Fruit fly (Drosophila melanogaster) whole organism, wandering third instar larva: ENCODE data around the gene Arfrp1.

Experiments used
- Abd-B ChIP-seq: fragments of >200 bp; optimal IDR thresholded peaks from 2 replicates; lab custom pipeline; 2017; ENCODE audit warnings: missing biosample characterization, missing genetic modification characterization
- CG32264 ChIP-seq: fragments of 200-800 bp; sonication (Bioruptor generic); optimal IDR thresholded peaks from 2 replicates; lab custom pipeline; 2016; ENCODE audit warnings: missing biosample characterization, missing genetic modification characterization
- CG9705 ChIP-seq: fragments of 200-800 bp; sonication (Bioruptor generic); optimal IDR thresholded peaks from 2 replicates; lab custom pipeline; 2018; ENCODE audit warnings: missing biosample characterization, mild to moderate bottlenecking, missing genetic modification characterization
- CrebA ChIP-seq: fragments of 200-800 bp; sonication (Bioruptor generic); optimal IDR thresholded peaks from 2 replicates; lab custom pipeline; 2016; ENCODE audit warnings: missing biosample characterization, mild to moderate bottlenecking, missing genetic modification characterization, borderline replicate concordance
- Dfd ChIP-seq: fragments of >200 bp; optimal IDR thresholded peaks from 2 replicates; lab custom pipeline; 2017; ENCODE audit warnings: missing biosample characterization, missing genetic modification characterization
- Dif ChIP-seq: fragments of 200-275, 200-300 bp; sonication (Bioruptor generic); optimal IDR thresholded peaks from 2 replicates; lab custom pipeline; 2018; ENCODE audit warnings: missing biosample characterization, missing genetic modification characterization; ENCODE audit not compliant: partially characterized antibody
- GATAd ChIP-seq: sonication (Bioruptor generic); optimal IDR thresholded peaks from 2 replicates; lab custom pipeline; 2016; ENCODE audit warnings: missing biosample characterization, missing genetic modification characterization
- HLH106 ChIP-seq: fragments of 200-800 bp; optimal IDR thresholded peaks from 3 replicates; lab custom pipeline; 2019; ENCODE audit warnings: missing biosample characterization, mild to moderate bottlenecking, missing genetic modification characterization, moderate library complexity
- Hnf4 ChIP-seq: fragments of 200-800 bp; sonication (Bioruptor generic); optimal IDR thresholded peaks from 2 replicates; lab custom pipeline; 2016; ENCODE audit warnings: missing biosample characterization, mild to moderate bottlenecking, missing genetic modification characterization
- Hr78 ChIP-seq: fragments of >200 bp; optimal IDR thresholded peaks from 2 replicates; lab custom pipeline; 2017; ENCODE audit warnings: missing biosample characterization, missing genetic modification characterization
- Hr83 ChIP-seq: fragments of 200-300 bp; sonication (Bioruptor generic); optimal IDR thresholded peaks from 2 replicates; lab custom pipeline; 2016; ENCODE audit warnings: missing biosample characterization, mild to moderate bottlenecking, missing genetic modification characterization, moderate library complexity; ENCODE audit not compliant: poor library complexity, severe bottlenecking
- Jra ChIP-seq: sonication (Bioruptor generic); optimal IDR thresholded peaks from 2 replicates; lab custom pipeline; 2016; ENCODE audit warnings: missing biosample characterization, missing genetic modification characterization
- Mio ChIP-seq: sonication (Bioruptor generic); optimal IDR thresholded peaks from 2 replicates; lab custom pipeline; 2016; ENCODE audit warnings: missing biosample characterization, missing genetic modification characterization
- Myc ChIP-seq: fragments of >200 bp; optimal IDR thresholded peaks from 2 replicates; lab custom pipeline; 2017
- N ChIP-seq: fragments of >200 bp; optimal IDR thresholded peaks from 2 replicates; lab custom pipeline; 2018; ENCODE audit warnings: missing biosample characterization, missing external identifiers, missing genetic modification characterization
- OdsH ChIP-seq: fragments of 200-800 bp; sonication (Bioruptor generic); optimal IDR thresholded peaks from 2 replicates; lab custom pipeline; 2016; ENCODE audit warnings: missing biosample characterization, mild to moderate bottlenecking, missing genetic modification characterization
- Rel ChIP-seq, 2 experiments: fragments of 200-800 bp; sonication (Bioruptor generic) in 1 of 2; optimal IDR thresholded peaks; 2 replicates in 1 of 2; 3 replicates in 1 of 2; lab custom pipeline; 2016 to 2019; ENCODE audit warnings: mild to moderate bottlenecking in 2 of 2, missing biosample characterization in 2 of 2, missing genetic modification characterization in 2 of 2, moderate library complexity in 1 of 2
- Sp1 ChIP-seq: fragments of 200-800 bp; sonication (Bioruptor generic); optimal IDR thresholded peaks from 3 replicates; lab custom pipeline; 2019; ENCODE audit warnings: missing biosample characterization, mild to moderate bottlenecking, missing genetic modification characterization, moderate library complexity
- Vsx2 ChIP-seq: fragments of 200-300, 225-300 bp; sonication (Bioruptor generic); optimal IDR thresholded peaks from 2 replicates; lab custom pipeline; 2018; ENCODE audit warnings: missing biosample characterization, missing genetic modification characterization; ENCODE audit not compliant: partially characterized antibody
- br ChIP-seq: fragments of 200-800 bp; sonication (Bioruptor generic); optimal IDR thresholded peaks from 2 replicates; lab custom pipeline; 2016; ENCODE audit warnings: missing biosample characterization, missing genetic modification characterization
- brk ChIP-seq: fragments of 200-800 bp; sonication (Bioruptor generic); optimal IDR thresholded peaks from 2 replicates; lab custom pipeline; 2016; ENCODE audit warnings: missing biosample characterization, mild to moderate bottlenecking, missing genetic modification characterization
- dl ChIP-seq, 2 experiments: fragments of 175-275, 200-275 bp in 1 of 2; fragments of 200-275 bp in 1 of 2; sonication (Bioruptor generic); optimal IDR thresholded peaks; lab custom pipeline; 2018; ENCODE audit warnings: mild to moderate bottlenecking in 2 of 2, missing biosample characterization in 2 of 2, missing genetic modification characterization in 2 of 2, moderate library complexity in 2 of 2; ENCODE audit not compliant: partially characterized antibody in 2 of 2, insufficient read depth in 1 of 2
- dmrt93B ChIP-seq: fragments of 200-800 bp; sonication (Bioruptor generic); optimal IDR thresholded peaks from 2 replicates; lab custom pipeline; 2018; ENCODE audit warnings: missing biosample characterization, mild to moderate bottlenecking, missing genetic modification characterization
- dsf ChIP-seq: sonication (Bioruptor generic); optimal IDR thresholded peaks from 2 replicates; lab custom pipeline; 2016; ENCODE audit warnings: missing biosample characterization, missing genetic modification characterization, borderline replicate concordance
- ey ChIP-seq: fragments of 200-800 bp; sonication (Bioruptor generic); optimal IDR thresholded peaks from 2 replicates; lab custom pipeline; 2016; ENCODE audit warnings: missing biosample characterization, missing genetic modification characterization
- foxo ChIP-seq, 2 experiments: fragments of 200-800 bp; sonication (Bioruptor generic); optimal IDR thresholded peaks; 2 replicates in 1 of 2; 3 replicates in 1 of 2; lab custom pipeline; 2016 to 2017; ENCODE audit warnings: missing biosample characterization in 2 of 2, missing genetic modification characterization in 2 of 2
- fru ChIP-seq: fragments of 200-800 bp; sonication (Bioruptor generic); optimal IDR thresholded peaks from 3 replicates; lab custom pipeline; 2016; ENCODE audit warnings: missing biosample characterization, mild to moderate bottlenecking, missing genetic modification characterization
- h ChIP-seq: fragments of 200-800 bp; sonication (Bioruptor generic); optimal IDR thresholded peaks from 3 replicates; lab custom pipeline; 2016; ENCODE audit warnings: missing biosample characterization, mild to moderate bottlenecking, missing genetic modification characterization
- jim ChIP-seq: fragments of 175-275, 200-325 bp; sonication (Bioruptor generic); optimal IDR thresholded peaks from 2 replicates; lab custom pipeline; 2016; ENCODE audit warnings: missing biosample characterization, mild to moderate bottlenecking, missing genetic modification characterization
- lola ChIP-seq: fragments of >200 bp; optimal IDR thresholded peaks from 2 replicates; lab custom pipeline; 2017; ENCODE audit warnings: missing biosample characterization, missing genetic modification characterization
- pan ChIP-seq: fragments of >200 bp; optimal IDR thresholded peaks from 2 replicates; lab custom pipeline; 2017
- psq ChIP-seq: fragments of 200-800 bp; sonication (Bioruptor generic); optimal IDR thresholded peaks from 3 replicates; lab custom pipeline; 2017; ENCODE audit warnings: missing biosample characterization, mild to moderate bottlenecking, missing genetic modification characterization, moderate library complexity
- rgr ChIP-seq: fragments of 200-800 bp; sonication (Bioruptor generic); optimal IDR thresholded peaks from 3 replicates; lab custom pipeline; 2016; ENCODE audit warnings: missing biosample characterization, mild to moderate bottlenecking, missing genetic modification characterization
- sage ChIP-seq: fragments of 200-800 bp; sonication (Bioruptor generic); optimal IDR thresholded peaks from 2 replicates; lab custom pipeline; 2016; ENCODE audit warnings: missing biosample characterization, mild to moderate bottlenecking, missing genetic modification characterization
- sv ChIP-seq: fragments of 200-800 bp; sonication (Bioruptor generic); optimal IDR thresholded peaks from 3 replicates; lab custom pipeline; 2016; ENCODE audit warnings: missing biosample characterization, missing genetic modification characterization
- usp ChIP-seq: fragments of >200 bp; optimal IDR thresholded peaks from 2 replicates; lab custom pipeline; 2017; ENCODE audit warnings: missing biosample characterization, missing genetic modification characterization
- woc ChIP-seq: sonication (Bioruptor generic); optimal IDR thresholded peaks from 2 replicates; lab custom pipeline; 2016; ENCODE audit warnings: missing biosample characterization, mild to moderate bottlenecking, missing genetic modification characterization

Gene Arfrp1

DNA sequence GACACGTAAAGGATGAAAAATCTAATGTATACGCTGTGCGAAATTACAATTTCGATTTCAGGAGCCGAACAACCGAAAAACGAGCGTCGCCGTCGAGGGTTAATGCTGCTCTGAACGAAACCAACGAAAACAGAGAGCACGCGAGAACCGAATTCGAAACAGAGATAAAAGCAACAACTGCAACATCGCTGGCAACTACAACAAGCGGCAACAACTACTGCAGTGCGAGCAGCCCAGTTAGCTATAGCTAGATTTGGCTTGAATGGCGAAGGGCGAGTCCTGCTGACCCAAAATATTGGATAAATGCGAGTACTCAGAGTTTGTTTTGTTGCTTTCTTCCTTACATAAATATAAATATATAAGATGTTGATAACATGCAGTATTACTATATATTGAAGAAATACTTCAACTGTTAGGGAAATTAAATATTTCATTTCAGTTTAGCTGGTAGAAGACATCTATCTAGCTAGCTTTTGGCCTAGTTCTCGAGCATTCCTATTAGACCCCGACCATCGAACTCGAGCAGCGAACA is 28.1 kb downstream of the Arfrp1 start, which contains the start of gene fend:
Gene fend, minus strand, starts transcription at position 178 of the 532 bp plus-strand sequence.
- peak; percentile 26 for TF ChIP-seq rgr (GFP tag; lab: Kevin White, UChicago)
- TF ChIP-seq Dfd (GFP tag; lab: Kevin White, UChicago): no peak
- TF ChIP-seq Sp1 (GFP tag; lab: Kevin White, UChicago): peak; percentile 41
- TF ChIP-seq brk (GFP tag; lab: Kevin White, UChicago): peak; percentile 17
- TF ChIP-seq woc: peak; percentile 76
- peak; percentile 28 for TF ChIP-seq psq (GFP tag; lab: Kevin White, UChicago)
- no peak for TF ChIP-seq CG32264 (GFP tag; lab: Kevin White, UChicago)
- TF ChIP-seq foxo (GFP tag; optimal IDR thresholded peaks at IDR 0.05; lab: Kevin White, UChicago): peak in 1 of 2 experiments; percentile 15
- peak; percentile 22 for TF ChIP-seq fru (GFP tag; lab: Kevin White, UChicago)
- peak; percentile 32 for TF ChIP-seq CG9705 (GFP tag; lab: Kevin White, UChicago)
- peak; percentile 27 for TF ChIP-seq h (GFP tag; lab: Kevin White, UChicago)
- no peak for TF ChIP-seq usp
- TF ChIP-seq HLH106 (tag; lab: Kevin White, UChicago): peak; percentile 18
- no peak for TF ChIP-seq dsf
- peak; percentile 92 for TF ChIP-seq Myc (lab: Kevin White, UChicago)
- TF ChIP-seq Mio (GFP tag; lab: Kevin White, UChicago): no peak
- TF ChIP-seq sage (GFP tag; lab: Kevin White, UChicago): no peak

DNA sequence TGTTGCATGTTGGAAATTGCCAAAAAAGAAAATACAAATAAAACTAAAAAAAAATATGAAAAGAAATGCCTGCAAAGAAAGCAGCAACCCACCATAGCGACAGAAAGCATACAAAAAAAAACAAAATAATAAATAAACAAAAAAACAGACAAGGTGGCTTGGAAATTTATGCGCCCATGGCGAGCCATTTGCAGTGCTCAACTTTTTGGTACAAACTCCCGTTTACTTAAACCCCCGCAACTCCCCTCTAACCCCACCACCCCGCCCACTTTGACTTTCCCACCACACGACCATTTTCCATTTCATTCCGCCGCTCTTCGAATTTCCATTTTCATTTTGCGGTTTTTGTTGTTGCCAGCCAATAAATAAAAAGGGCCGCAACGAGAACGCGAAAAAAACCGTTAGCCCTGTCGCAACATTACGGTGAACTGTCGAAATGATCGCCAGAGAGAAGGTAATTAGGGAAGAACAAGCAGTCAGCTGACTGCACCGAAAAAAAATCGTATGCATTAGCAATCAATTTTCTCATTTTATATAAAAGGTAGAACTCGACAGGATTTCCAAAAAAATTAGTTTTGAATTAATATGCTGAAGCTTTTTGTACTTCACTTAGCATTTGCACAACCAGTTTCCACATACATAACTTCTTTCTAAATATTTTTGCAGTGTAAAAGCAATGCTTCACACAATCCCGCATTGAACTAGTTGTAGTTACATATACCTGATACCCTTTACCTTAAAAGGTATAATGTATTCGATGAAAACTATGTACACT is 30.1 kb downstream of the Arfrp1 start:
- TF ChIP-seq Dfd (GFP tag; lab: Kevin White, UChicago) (no peak), psq (GFP tag; lab: Kevin White, UChicago) (no peak), Vsx2 (no peak), Hr78 (no peak), rgr (GFP tag; lab: Kevin White, UChicago) (no peak), Myc (lab: Kevin White, UChicago) (no peak), jim (GFP tag; lab: Kevin White, UChicago) (no peak), Dif (GFP tag; lab: Kevin White, UChicago) (no peak), dsf (no peak), Abd-B (no peak), CrebA (no peak), br (GFP tag; lab: Kevin White, UChicago) (no peak), Hnf4 (GFP tag; lab: Kevin White, UChicago) (no peak), OdsH (GFP tag; lab: Kevin White, UChicago) (no peak), sage (GFP tag; lab: Kevin White, UChicago) (no peak)

dm6 chrX:9139138-9139537 is 32.3 kb downstream of the Arfrp1 start:
- no peak for TF ChIP-seq sv (GFP tag; lab: Kevin White, UChicago)

DNA sequence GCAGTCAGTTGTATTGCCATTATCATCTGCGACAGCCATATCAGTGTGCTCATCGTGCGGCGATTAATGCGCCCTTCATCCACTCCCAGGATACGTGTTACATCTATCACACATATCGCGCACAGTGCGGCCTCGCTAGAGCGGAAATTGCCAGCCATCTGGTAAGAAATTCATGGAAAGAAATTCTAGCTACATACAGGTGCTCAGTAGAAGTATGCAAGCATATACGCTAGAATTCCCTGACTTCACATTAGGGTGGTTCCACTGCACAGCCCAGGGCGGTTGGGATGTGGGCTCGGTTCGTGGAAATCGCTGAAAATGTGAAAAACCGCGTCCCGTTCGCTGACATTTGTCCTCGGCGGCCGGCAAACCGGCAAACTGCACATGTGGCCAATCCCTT is 34.4 kb downstream of the Arfrp1 start:
- TF ChIP-seq sv (GFP tag; lab: Kevin White, UChicago): peak; percentile 23
- TF ChIP-seq CG32264 (GFP tag; lab: Kevin White, UChicago): peak; percentile 1
- TF ChIP-seq lola (GFP tag; lab: Kevin White, UChicago): no peak
- TF ChIP-seq Hnf4 (GFP tag; lab: Kevin White, UChicago): no peak
- no peak for TF ChIP-seq Hr83 (GFP tag; lab: Kevin White, UChicago)
- no peak for TF ChIP-seq Myc (lab: Kevin White, UChicago)
- TF ChIP-seq HLH106 (tag; lab: Kevin White, UChicago): peak; percentile 67
- TF ChIP-seq Dif (GFP tag; lab: Kevin White, UChicago): no peak
- TF ChIP-seq fru (GFP tag; lab: Kevin White, UChicago): peak; percentile 70
- no peak for TF ChIP-seq Rel (GFP tag; optimal IDR thresholded peaks at IDR 0.05; lab: Kevin White, UChicago)
- TF ChIP-seq Rel (tag; optimal IDR thresholded peaks at IDR 0.05; lab: Kevin White, UChicago): peak; percentile 3
- TF ChIP-seq Dfd (GFP tag; lab: Kevin White, UChicago): no peak
- peak; percentile 17 for TF ChIP-seq psq (GFP tag; lab: Kevin White, UChicago)
- peak; percentile 57 for TF ChIP-seq rgr (GFP tag; lab: Kevin White, UChicago)
- TF ChIP-seq jim (GFP tag; lab: Kevin White, UChicago): no peak
- TF ChIP-seq OdsH (GFP tag; lab: Kevin White, UChicago): peak; percentile 33
- TF ChIP-seq h (GFP tag; lab: Kevin White, UChicago): peak; percentile 57
- no peak for TF ChIP-seq usp
- no peak for TF ChIP-seq Jra (GFP tag; lab: Kevin White, UChicago)
- no peak for TF ChIP-seq CrebA
- no peak for TF ChIP-seq Hr78
- peak; percentile 59 for TF ChIP-seq ey (GFP tag; lab: Kevin White, UChicago)
- no peak for TF ChIP-seq br (GFP tag; lab: Kevin White, UChicago)
- no peak for TF ChIP-seq Abd-B
- no peak for TF ChIP-seq brk (GFP tag; lab: Kevin White, UChicago)
- no peak for TF ChIP-seq Mio (GFP tag; lab: Kevin White, UChicago)
- no peak for TF ChIP-seq dsf
- no peak for TF ChIP-seq GATAd (GFP tag; lab: Kevin White, UChicago)
- no peak for TF ChIP-seq pan (lab: Kevin White, UChicago)
- no peak for TF ChIP-seq sage (GFP tag; lab: Kevin White, UChicago)
- no peak for TF ChIP-seq woc
- TF ChIP-seq dl (GFP tag; optimal IDR thresholded peaks at IDR 0.05; lab: Kevin White, UChicago; ENCODE audit: insufficient read depth in 1 of 2, partially characterized antibody in 2 of 2): no peak
- peak; percentile 68 for TF ChIP-seq Sp1 (GFP tag; lab: Kevin White, UChicago)
- TF ChIP-seq N (GFP tag; lab: Kevin White, UChicago): no peak
- no peak for TF ChIP-seq dmrt93B (GFP tag; lab: Kevin White, UChicago)
- TF ChIP-seq CG9705 (GFP tag; lab: Kevin White, UChicago): peak; percentile 31
